Worm (Caenorhabditis elegans) whole organism, L1 larva: ENCODE results near the gene srg-64.

ENCODE experiments used
- C04F5.9 ChIP-seq: sonication (generic microtip); optimal IDR thresholded peaks from 2 replicates; lab custom pipeline; 2016; ENCODE audit warnings: missing genetic modification characterization, missing compliant biosample characterization
- C16A3.4 ChIP-seq: fragments of 150-350 bp; optimal IDR thresholded peaks from 2 replicates; lab custom pipeline; 2014; ENCODE audit warnings: missing biosample characterization, missing genetic modification characterization
- F16B12.6 ChIP-seq: fragments of 150-350 bp; optimal IDR thresholded peaks from 2 replicates; lab custom pipeline; 2014; ENCODE audit warnings: missing biosample characterization, missing genetic modification characterization
- Y116A8C.19 ChIP-seq: sonication (generic microtip); optimal IDR thresholded peaks from 2 replicates; lab custom pipeline; 2016; ENCODE audit warnings: missing compliant biosample characterization, missing genetic modification characterization, borderline replicate concordance
- aha-1 ChIP-seq: fragments of 150-350 bp; optimal IDR thresholded peaks from 2 replicates; lab custom pipeline; 2014; ENCODE audit warnings: missing biosample characterization, missing genetic modification characterization
- alr-1 ChIP-seq: fragments of 200-800 bp; sonication (Bioruptor generic); optimal IDR thresholded peaks from 2 replicates; lab custom pipeline; 2018; ENCODE audit warnings: borderline replicate concordance, mild to moderate bottlenecking, missing genetic modification characterization, missing compliant biosample characterization
- aly-2 ChIP-seq: fragments of 150-350 bp; optimal IDR thresholded peaks from 2 replicates; lab custom pipeline; 2014; ENCODE audit warnings: missing biosample characterization, missing genetic modification characterization
- blmp-1 ChIP-seq: fragments of 150-350 bp; optimal IDR thresholded peaks from 2 replicates; lab custom pipeline; 2014; ENCODE audit warnings: missing biosample characterization, missing genetic modification characterization
- ces-1 ChIP-seq: fragments of 150-350 bp; optimal IDR thresholded peaks from 2 replicates; lab custom pipeline; 2014; ENCODE audit warnings: missing biosample characterization, missing genetic modification reagents, missing genetic modification characterization
- efl-1 ChIP-seq, 4 experiments: fragments of 150-350 bp; optimal IDR thresholded peaks in 3 of 4; peaks in 1 of 4; 1 replicate in 1 of 4; 2 replicates in 3 of 4; lab custom pipeline; 2014; ENCODE audit warnings: missing biosample characterization in 2 of 4, missing genetic modification characterization in 2 of 4, missing genetic modification reagents in 2 of 4
- egl-13 ChIP-seq: sonication (generic microtip); optimal IDR thresholded peaks from 2 replicates; lab custom pipeline; 2016; ENCODE audit warnings: missing genotype, missing genetic modification reagents, missing genetic modification characterization, missing compliant biosample characterization
- egl-27 ChIP-seq, 2 experiments: fragments of 150-350 bp in 1 of 2; sonication (generic microtip); optimal IDR thresholded peaks; 3 replicates each; lab custom pipeline; 2017 to 2018; ENCODE audit warnings: missing biosample characterization in 2 of 2, missing genetic modification characterization in 2 of 2, missing genetic modification reagents in 2 of 2
- elt-2 ChIP-seq: sonication (generic microtip); optimal IDR thresholded peaks from 2 replicates; lab custom pipeline; 2016; ENCODE audit warnings: missing genetic modification characterization, mild to moderate bottlenecking, inconsistent platforms, missing compliant biosample characterization, missing genetic modification reagents
- elt-3 ChIP-seq, 6 experiments: fragments of 150-350 bp in 1 of 6; sonication (generic microtip); optimal IDR thresholded peaks; 2 replicates each; lab custom pipeline; 2017 to 2018; ENCODE audit warnings: missing biosample characterization in 6 of 6, missing genetic modification characterization in 6 of 6, inconsistent platforms in 1 of 6
- ets-5 ChIP-seq: fragments of 200-800 bp; sonication (Bioruptor generic); IDR thresholded peaks from 2 replicates; pipeline ENCODE4 v1.3.6; 2022; ENCODE audit warnings: missing genetic modification characterization, missing compliant biosample characterization
- fkh-4 ChIP-seq: sonication (generic microtip); optimal IDR thresholded peaks from 2 replicates; lab custom pipeline; 2016; ENCODE audit warnings: missing compliant biosample characterization, missing genetic modification characterization, borderline replicate concordance
- fos-1 ChIP-seq: fragments of 150-350 bp; optimal IDR thresholded peaks from 2 replicates; lab custom pipeline; 2014; ENCODE audit warnings: missing biosample characterization, missing genetic modification characterization
- grh-1 ChIP-seq: fragments of 200-800 bp; sonication (Bioruptor generic); IDR thresholded peaks from 2 replicates; pipeline ENCODE4 v1.3.6; 2022; ENCODE audit warnings: missing genetic modification reagents, missing genetic modification characterization, missing compliant biosample characterization
- hlh-4 ChIP-seq: sonication (generic microtip); optimal IDR thresholded peaks from 2 replicates; lab custom pipeline; 2016; ENCODE audit warnings: mild to moderate bottlenecking, missing genetic modification characterization, missing compliant biosample characterization
- hpl-2 ChIP-seq: fragments of 150-350 bp; optimal IDR thresholded peaks from 2 replicates; lab custom pipeline; 2014; ENCODE audit warnings: missing biosample characterization, missing genetic modification reagents, missing genetic modification characterization
- irx-1 ChIP-seq: sonication (generic microtip); optimal IDR thresholded peaks from 2 replicates; lab custom pipeline; 2016; ENCODE audit warnings: missing genetic modification characterization, missing compliant biosample characterization
- isw-1 ChIP-seq: fragments of 200-800 bp; sonication (Bioruptor generic); IDR thresholded peaks from 2 replicates; pipeline ENCODE4 v1.3.6; 2022; ENCODE audit warnings: missing genetic modification characterization, missing compliant biosample characterization
- jun-1 ChIP-seq: fragments of 150-350 bp; optimal IDR thresholded peaks from 2 replicates; lab custom pipeline; 2014; ENCODE audit warnings: missing biosample characterization, missing genetic modification reagents, missing genetic modification characterization
- lin-39 ChIP-seq: fragments of 150-350 bp; optimal IDR thresholded peaks from 2 replicates; lab custom pipeline; 2014; ENCODE audit warnings: missing biosample characterization, missing genetic modification reagents, missing genetic modification characterization
- mab-9 ChIP-seq: fragments of 200-800 bp; sonication (Bioruptor generic); IDR thresholded peaks from 2 replicates; pipeline ENCODE4 v1.3.6; 2022; ENCODE audit warnings: missing genetic modification reagents, missing genetic modification characterization, missing compliant biosample characterization
- mdl-1 ChIP-seq, 2 experiments: fragments of 150-350 bp; optimal IDR thresholded peaks; 2 replicates each; lab custom pipeline; 2014 to 2017; ENCODE audit warnings: missing biosample characterization in 2 of 2, missing genetic modification characterization in 2 of 2, inconsistent platforms in 1 of 2
- mef-2 ChIP-seq: fragments of 150-350 bp; optimal IDR thresholded peaks from 2 replicates; lab custom pipeline; 2014; ENCODE audit warnings: missing biosample characterization, missing genetic modification characterization
- mep-1 ChIP-seq: fragments of 150-350 bp; optimal IDR thresholded peaks from 2 replicates; lab custom pipeline; 2014; ENCODE audit warnings: missing biosample characterization, missing genetic modification characterization
- nhr-12 ChIP-seq: sonication (generic microtip); optimal IDR thresholded peaks from 2 replicates; lab custom pipeline; 2017; ENCODE audit warnings: missing biosample characterization, missing genetic modification characterization
- nhr-28 ChIP-seq: fragments of 150-350 bp; optimal IDR thresholded peaks from 2 replicates; lab custom pipeline; 2014; ENCODE audit warnings: missing biosample characterization, missing genetic modification characterization
- nhr-71 ChIP-seq: sonication (generic microtip); optimal IDR thresholded peaks from 2 replicates; lab custom pipeline; 2016; ENCODE audit warnings: mild to moderate bottlenecking, missing genetic modification characterization, moderate library complexity, missing compliant biosample characterization
- nhr-76 ChIP-seq: sonication (generic microtip); optimal IDR thresholded peaks from 2 replicates; lab custom pipeline; 2017; ENCODE audit warnings: missing biosample characterization, missing genetic modification characterization
- nhr-77 ChIP-seq: fragments of 150-350 bp; optimal IDR thresholded peaks from 2 replicates; lab custom pipeline; 2014; ENCODE audit warnings: missing biosample characterization, missing genetic modification characterization
- nhr-90 ChIP-seq: sonication (generic microtip); optimal IDR thresholded peaks from 2 replicates; lab custom pipeline; 2016; ENCODE audit warnings: mild to moderate bottlenecking, missing genetic modification characterization, missing compliant biosample characterization; ENCODE audit not compliant: poor library complexity
- pqm-1 ChIP-seq: sonication (generic microtip); optimal IDR thresholded peaks from 3 replicates; lab custom pipeline; 2017; ENCODE audit warnings: missing biosample characterization, missing genetic modification characterization
- rnt-1 ChIP-seq: sonication (generic microtip); optimal IDR thresholded peaks from 2 replicates; lab custom pipeline; 2016; ENCODE audit warnings: mild to moderate bottlenecking, missing genetic modification characterization, moderate library complexity, missing compliant biosample characterization
- skn-1 ChIP-seq: fragments of 150-350 bp; optimal IDR thresholded peaks from 2 replicates; lab custom pipeline; 2014; ENCODE audit warnings: missing biosample characterization, missing genetic modification characterization
- snpc-4 ChIP-seq: fragments of 150-350 bp; optimal IDR thresholded peaks from 2 replicates; lab custom pipeline; 2014; ENCODE audit warnings: missing biosample characterization, missing genetic modification characterization
- snu-23 ChIP-seq: sonication (generic microtip); optimal IDR thresholded peaks from 2 replicates; lab custom pipeline; 2016; ENCODE audit warnings: missing genetic modification characterization, missing compliant biosample characterization
- sox-4 ChIP-seq: sonication (generic microtip); optimal IDR thresholded peaks from 2 replicates; lab custom pipeline; 2016; ENCODE audit warnings: missing genetic modification characterization, missing compliant biosample characterization
- swsn-7 ChIP-seq: sonication (generic microtip); optimal IDR thresholded peaks from 2 replicates; lab custom pipeline; 2016; ENCODE audit warnings: missing genetic modification characterization, missing compliant biosample characterization
- tbx-2 ChIP-seq: sonication (generic microtip); optimal IDR thresholded peaks from 2 replicates; lab custom pipeline; 2016; ENCODE audit warnings: missing genetic modification characterization, missing compliant biosample characterization
- unc-86 ChIP-seq: sonication (generic microtip); optimal IDR thresholded peaks from 2 replicates; lab custom pipeline; 2016; ENCODE audit warnings: missing genetic modification characterization, missing compliant biosample characterization
- unc-98 ChIP-seq: fragments of 200-800 bp; sonication (Bioruptor generic); IDR thresholded peaks from 2 replicates; pipeline ENCODE4 v1.3.6; 2022; ENCODE audit warnings: missing genetic modification characterization, missing compliant biosample characterization
- zag-1 ChIP-seq: fragments of 150-350 bp; optimal IDR thresholded peaks from 2 replicates; lab custom pipeline; 2014; ENCODE audit warnings: missing biosample characterization, missing genetic modification characterization
- zip-4 ChIP-seq: fragments of 200-800 bp; sonication (Bioruptor generic); optimal IDR thresholded peaks from 2 replicates; lab custom pipeline; 2018; ENCODE audit warnings: mild to moderate bottlenecking, missing genetic modification characterization, moderate library complexity, missing compliant biosample characterization
- ztf-11 ChIP-seq, 2 experiments: sonication (generic microtip); optimal IDR thresholded peaks; 2 replicates each; lab custom pipeline; 2016 to 2017; ENCODE audit warnings: missing genetic modification characterization in 2 of 2, missing biosample characterization in 1 of 2, missing compliant biosample characterization in 1 of 2
- ztf-4 ChIP-seq: fragments of 150-350 bp; optimal IDR thresholded peaks from 2 replicates; lab custom pipeline; 2014; ENCODE audit warnings: missing biosample characterization, missing genetic modification characterization

The srg-64 gene

DNA sequence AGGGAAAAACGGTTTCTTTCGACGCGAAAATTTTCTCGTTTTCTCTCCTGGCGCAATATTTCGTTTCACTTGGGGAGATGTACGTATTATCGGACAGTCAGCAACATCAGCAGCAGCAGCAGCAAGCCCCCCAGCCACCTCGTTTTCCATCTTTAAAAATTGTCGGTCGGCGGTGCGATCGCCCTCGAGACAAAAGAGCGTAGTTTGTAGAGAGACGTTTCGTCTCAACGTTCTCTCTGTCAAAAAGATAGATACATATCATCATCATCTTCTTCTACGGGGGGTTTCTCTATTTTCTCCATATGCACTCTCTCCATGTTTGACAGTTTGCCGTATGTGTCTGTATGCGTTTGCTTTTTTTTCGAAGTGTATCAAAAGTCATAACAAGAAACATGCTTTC, 30.8 kb downstream of the srg-64 start (continued):
- TF ChIP-seq F16B12.6 (tag; lab: Kevin White, UChicago): no peak
- peak; percentile 63 for TF ChIP-seq snu-23
- TF ChIP-seq fkh-4 (tag; lab: Kevin White, UChicago): no peak
- peak in 2 of 6 experiments; percentile 81 to 84 for TF ChIP-seq elt-3 (tag; optimal IDR thresholded peaks at IDR 0.05; lab: Kevin White, UChicago)
- peak; percentile 9 for TF ChIP-seq C16A3.4
- no peak for TF ChIP-seq C04F5.9 (tag; lab: Kevin White, UChicago)
- no peak for TF ChIP-seq efl-1 (optimal IDR thresholded peaks at IDR 0.05; lab: Kevin White, UChicago)
- peak in 1 of 2 experiments; percentile 71 for TF ChIP-seq efl-1 (GFP tag; optimal IDR thresholded peaks at IDR 0.05 in 1 of 2; lab: Kevin White, UChicago)
- TF ChIP-seq nhr-77 (tag; lab: Kevin White, UChicago): peak; percentile 64
- peak; percentile 51 for TF ChIP-seq tbx-2 (tag; lab: Kevin White, UChicago)

DNA sequence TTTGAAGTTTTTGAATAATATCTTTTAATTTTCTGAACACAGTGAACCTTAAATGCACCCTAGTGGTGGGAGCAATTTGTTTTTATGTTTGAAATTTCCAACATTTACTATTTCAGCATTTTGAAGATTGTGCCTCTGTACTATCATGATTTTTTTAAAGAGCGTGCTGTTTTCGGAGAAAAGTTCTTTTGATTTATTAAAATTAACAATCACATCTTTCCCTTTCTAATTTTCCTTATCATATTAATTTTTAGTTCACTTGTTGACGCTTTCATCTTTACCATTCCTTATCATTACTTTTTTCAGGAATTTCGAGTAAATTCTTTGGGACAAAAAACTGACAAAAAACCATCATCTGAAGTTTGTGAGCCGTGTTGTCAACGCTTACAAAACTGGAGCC, 32.5 kb downstream of the srg-64 start, which contains the start of gene nhr-48:
TSS of gene nhr-48 (plus strand) at position 301 of the 400 bp plus-strand sequence.
- peak; percentile 8 for TF ChIP-seq blmp-1 (tag; lab: Kevin White, UChicago)
- TF ChIP-seq Y116A8C.19: no peak

DNA sequence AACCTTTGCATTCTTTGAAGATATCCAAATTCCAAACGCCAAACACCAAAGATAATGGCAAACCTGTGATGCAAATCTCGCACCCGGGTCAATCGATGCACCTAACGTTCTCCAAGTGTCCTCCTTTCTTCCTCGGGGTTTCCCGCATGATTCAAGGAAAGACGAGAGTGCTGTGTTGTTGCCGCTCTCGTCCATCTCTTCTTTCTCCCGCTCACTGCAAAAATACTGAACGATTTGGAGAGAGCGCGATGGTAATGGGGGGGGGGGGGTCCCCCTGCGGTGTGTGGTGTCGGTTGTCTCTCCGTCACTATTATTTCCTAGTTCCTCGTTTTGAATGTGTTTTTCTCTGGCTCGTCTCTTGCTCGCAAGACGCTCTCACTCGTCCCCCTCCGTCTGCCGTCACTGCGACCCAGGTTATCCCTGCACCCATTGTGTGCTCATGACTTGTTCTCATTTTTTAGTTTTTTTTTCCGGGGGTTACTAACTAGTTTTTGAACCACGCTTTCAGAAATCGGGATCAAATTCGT, 33.0 kb downstream of the srg-64 start:
- peak; percentile 50 for TF ChIP-seq skn-1 (tag; lab: Kevin White, UChicago)
- peak in 1 of 2 experiments; percentile 55 for TF ChIP-seq ztf-11 (tag; optimal IDR thresholded peaks at IDR 0.05; lab: Kevin White, UChicago)
- TF ChIP-seq aly-2: no peak
- TF ChIP-seq rnt-1 (tag; lab: Kevin White, UChicago): peak; percentile 85
- TF ChIP-seq ces-1: no peak
- TF ChIP-seq irx-1 (tag; lab: Kevin White, UChicago): peak; percentile 46
- TF ChIP-seq aha-1 (tag; lab: Kevin White, UChicago): no peak
- TF ChIP-seq fos-1 (tag; lab: Kevin White, UChicago): peak; percentile 29
- TF ChIP-seq nhr-76: no peak
- no peak for TF ChIP-seq lin-39 (tag; lab: Kevin White, UChicago)
- TF ChIP-seq swsn-7 (tag; lab: Kevin White, UChicago): peak; percentile 85
- peak; percentile 92 for TF ChIP-seq tbx-2 (tag; lab: Kevin White, UChicago)
- TF ChIP-seq grh-1 (GFP tag; lab: Robert Waterston, UW): peak; percentile 44; the same call in 1 of the 2 replicates
- no peak for TF ChIP-seq nhr-12 (tag; lab: Kevin White, UChicago)
- TF ChIP-seq nhr-28 (tag; lab: Kevin White, UChicago): no peak
- TF ChIP-seq alr-1: no peak
- peak; percentile 80 for TF ChIP-seq egl-13 (tag; lab: Kevin White, UChicago)
- TF ChIP-seq isw-1 (GFP tag; lab: Robert Waterston, UW): peak; percentile 75
- 0 out of 2 replicates have a peak, but pooled peaks have one; percentile 24 for TF ChIP-seq mab-9
- peak; percentile 87 for TF ChIP-seq unc-86 (tag; lab: Kevin White, UChicago)
- TF ChIP-seq pqm-1 (tag; lab: Kevin White, UChicago): no peak
- TF ChIP-seq ztf-4 (tag; lab: Kevin White, UChicago): peak; percentile 58
- peak; percentile 68 for TF ChIP-seq mep-1 (tag; lab: Kevin White, UChicago)
- TF ChIP-seq hpl-2 (GFP tag; lab: Kevin White, UChicago): no peak
- peak; percentile 83 for TF ChIP-seq jun-1 (tag; lab: Kevin White, UChicago)
- peak; percentile 49 for TF ChIP-seq mef-2 (tag; lab: Kevin White, UChicago)
- no peak for TF ChIP-seq zag-1
- TF ChIP-seq egl-27 (tag; optimal IDR thresholded peaks at IDR 0.05; lab: Kevin White, UChicago): peak; percentile 88 to 91
- TF ChIP-seq C16A3.4: peak; percentile 77
- peak; percentile 95 for TF ChIP-seq nhr-71 (tag; lab: Kevin White, UChicago)
- TF ChIP-seq snpc-4 (tag; lab: Kevin White, UChicago): peak; percentile 40
- TF ChIP-seq hlh-4: no peak
- TF ChIP-seq ets-5 (GFP tag; lab: Robert Waterston, UW): no peak
- peak; percentile 59; the same call in 1 of the 2 replicates for TF ChIP-seq unc-98
- TF ChIP-seq nhr-90 (tag; lab: Kevin White, UChicago): peak; percentile 41
- peak; percentile 85 for TF ChIP-seq nhr-77 (tag; lab: Kevin White, UChicago)
- peak; percentile 87 for TF ChIP-seq sox-4
- TF ChIP-seq mdl-1 (tag; optimal IDR thresholded peaks at IDR 0.05; lab: Kevin White, UChicago): peak in 1 of 2 experiments; percentile 90
- peak; percentile 15 for TF ChIP-seq elt-2 (tag; lab: Kevin White, UChicago)
- peak; percentile 52 for TF ChIP-seq zip-4
